Fruit fly (Drosophila melanogaster) whole organism, embryonic: ENCODE data around the gene CG32639.

ENCODE experiments used
- Atf3 ChIP-seq: fragments of 200-800 bp; sonication (Bioruptor generic); optimal IDR thresholded peaks from 3 replicates; lab custom pipeline; 2016; ENCODE audit warnings: missing biosample characterization, missing genetic modification characterization
- B-H2 ChIP-seq: fragments of 200-800 bp; sonication (Bioruptor generic); optimal IDR thresholded peaks from 2 replicates; lab custom pipeline; 2018; ENCODE audit warnings: missing biosample characterization, mild to moderate bottlenecking, missing genetic modification characterization
- C15 ChIP-seq: fragments of 200-800 bp; sonication (Bioruptor generic); IDR thresholded peaks from 3 replicates; pipeline ENCODE4 v1.3.6; 2022; ENCODE audit warnings: missing biosample characterization, missing genetic modification characterization
- CG12104 ChIP-seq: fragments of 200-800 bp; sonication (Bioruptor generic); optimal IDR thresholded peaks from 3 replicates; lab custom pipeline; 2016; ENCODE audit warnings: missing biosample characterization, missing genetic modification characterization
- CG12299 ChIP-seq: fragments of 200-800 bp; sonication (Bioruptor generic); optimal IDR thresholded peaks from 2 replicates; lab custom pipeline; 2018; ENCODE audit warnings: missing biosample characterization, mild to moderate bottlenecking, missing genetic modification characterization
- CG13123 ChIP-seq: fragments of 200-800 bp; sonication (Bioruptor generic); optimal IDR thresholded peaks from 2 replicates; lab custom pipeline; 2016; ENCODE audit warnings: missing biosample characterization, missing genetic modification characterization
- CG13296 ChIP-seq: fragments of 200-800 bp; sonication (Bioruptor generic); optimal IDR thresholded peaks from 3 replicates; lab custom pipeline; 2018; ENCODE audit warnings: missing biosample characterization, mild to moderate bottlenecking, missing genetic modification characterization
- CG14441 ChIP-seq: fragments of 200-800 bp; sonication (Bioruptor generic); IDR thresholded peaks from 2 replicates; pipeline ENCODE4 v1.3.6; 2022; ENCODE audit warnings: missing biosample characterization, missing genetic modification characterization
- CG14965 ChIP-seq: fragments of 200-800 bp; sonication (Bioruptor generic); optimal IDR thresholded peaks from 2 replicates; lab custom pipeline; 2016; ENCODE audit warnings: missing biosample characterization, missing genetic modification characterization, borderline replicate concordance
- CG15011 ChIP-seq: fragments of 200-800 bp; sonication (Bioruptor generic); optimal IDR thresholded peaks from 3 replicates; lab custom pipeline; 2018; ENCODE audit warnings: missing biosample characterization, mild to moderate bottlenecking, missing genetic modification characterization
- CG15601 ChIP-seq: fragments of 200-800 bp; sonication (Bioruptor generic); optimal IDR thresholded peaks from 3 replicates; lab custom pipeline; 2019; ENCODE audit warnings: missing biosample characterization, mild to moderate bottlenecking, missing genetic modification characterization, moderate library complexity
- CG1602 ChIP-seq: fragments of 200-800 bp; sonication (Bioruptor generic); optimal IDR thresholded peaks from 3 replicates; lab custom pipeline; 2016; ENCODE audit warnings: missing biosample characterization, missing genetic modification characterization
- CG17361 ChIP-seq: fragments of 200-800 bp; sonication (Bioruptor generic); IDR thresholded peaks from 3 replicates; pipeline ENCODE4 v1.3.6; 2022; ENCODE audit warnings: missing biosample characterization, missing genetic modification characterization
- CG30403 ChIP-seq: fragments of 200-800 bp; sonication (Bioruptor generic); optimal IDR thresholded peaks from 3 replicates; lab custom pipeline; 2016; ENCODE audit warnings: missing biosample characterization, missing genetic modification characterization
- CG31441 ChIP-seq: fragments of 200-800 bp; sonication (Bioruptor generic); IDR thresholded peaks from 2 replicates; pipeline ENCODE4 v1.3.6; 2022; ENCODE audit warnings: missing biosample characterization, missing genetic modification characterization
- CG3726 ChIP-seq: fragments of 200-800 bp; sonication (Bioruptor generic); IDR thresholded peaks from 3 replicates; pipeline ENCODE4, ENCODE4 v1.3.6; 2022; ENCODE audit warnings: missing biosample characterization, missing genetic modification characterization
- CG3847 ChIP-seq: fragments of 200-800 bp; sonication (Bioruptor generic); IDR thresholded peaks from 2 replicates; pipeline ENCODE4 v1.3.6; 2022; ENCODE audit warnings: missing biosample characterization, missing genetic modification characterization
- CG43689 ChIP-seq: fragments of 200-800 bp; sonication (Bioruptor generic); IDR thresholded peaks from 2 replicates; pipeline ENCODE4 v1.3.6; 2022; ENCODE audit warnings: missing biosample characterization, missing genetic modification characterization
- CG4617 ChIP-seq: fragments of 200-800 bp; sonication (Bioruptor generic); optimal IDR thresholded peaks from 3 replicates; lab custom pipeline; 2016; ENCODE audit warnings: missing biosample characterization, missing genetic modification characterization, borderline replicate concordance
- CG4820 ChIP-seq: fragments of 200-800 bp; sonication (Bioruptor generic); optimal IDR thresholded peaks from 3 replicates; lab custom pipeline; 2016; ENCODE audit warnings: missing biosample characterization, missing genetic modification characterization
- CG6654 ChIP-seq: fragments of 200-800 bp; sonication (Bioruptor generic); optimal IDR thresholded peaks from 2 replicates; lab custom pipeline; 2017; ENCODE audit warnings: missing biosample characterization, mild to moderate bottlenecking, missing genetic modification characterization
- CG7786 ChIP-seq: fragments of 200-800 bp; sonication (Bioruptor generic); optimal IDR thresholded peaks from 2 replicates; lab custom pipeline; 2016; ENCODE audit warnings: missing biosample characterization, missing genetic modification characterization
- CG9727 ChIP-seq: fragments of 200-800 bp; sonication (Bioruptor generic); optimal IDR thresholded peaks from 3 replicates; lab custom pipeline; 2017; ENCODE audit warnings: missing biosample characterization, mild to moderate bottlenecking, missing genetic modification characterization
- CG9797 ChIP-seq: fragments of 200-800 bp; sonication (Bioruptor generic); optimal IDR thresholded peaks from 3 replicates; lab custom pipeline; 2018; ENCODE audit warnings: missing biosample characterization, mild to moderate bottlenecking, missing genetic modification characterization
- CHES-1-like ChIP-seq: fragments of 200-800 bp; sonication (Bioruptor generic); optimal IDR thresholded peaks from 2 replicates; lab custom pipeline; 2016; ENCODE audit warnings: missing biosample characterization, missing genetic modification characterization
- Chrac-16 ChIP-seq: fragments of 200-800 bp; sonication (Bioruptor generic); optimal IDR thresholded peaks from 3 replicates; lab custom pipeline; 2016; ENCODE audit warnings: missing biosample characterization, missing genetic modification characterization
- Fer3 ChIP-seq: fragments of 200-800 bp; sonication (Bioruptor generic); optimal IDR thresholded peaks from 2 replicates; lab custom pipeline; 2018; ENCODE audit warnings: missing biosample characterization, mild to moderate bottlenecking, missing genetic modification characterization, moderate library complexity
- Gsc ChIP-seq: fragments of 200-800 bp; sonication (Bioruptor generic); IDR thresholded peaks from 2 replicates; pipeline ENCODE4 v1.3.6; 2022; ENCODE audit warnings: missing biosample characterization, missing genetic modification characterization
- Hr39 ChIP-seq: fragments of >200 bp; optimal IDR thresholded peaks from 2 replicates; lab custom pipeline; 2017
- Hr51 ChIP-seq, 2 experiments: fragments of 200-800 bp; sonication (Bioruptor generic); optimal IDR thresholded peaks; 2 replicates in 1 of 2; 3 replicates in 1 of 2; lab custom pipeline; 2016 to 2018; ENCODE audit warnings: missing biosample characterization in 2 of 2, missing genetic modification characterization in 2 of 2, mild to moderate bottlenecking in 1 of 2, moderate library complexity in 1 of 2
- Lim3 ChIP-seq: fragments of 200-800 bp; sonication (Bioruptor generic); IDR thresholded peaks from 2 replicates; pipeline ENCODE4 v1.3.6; 2022; ENCODE audit warnings: missing biosample characterization, missing genetic modification characterization
- Nf-YA ChIP-seq: fragments of 200-800 bp; sonication (Bioruptor generic); IDR thresholded peaks from 2 replicates; pipeline ENCODE4 v1.3.6; 2022; ENCODE audit warnings: missing biosample characterization, missing genetic modification characterization
- Poxn ChIP-seq: fragments of 200-800 bp; sonication (Bioruptor generic); IDR thresholded peaks from 2 replicates; pipeline ENCODE4 v1.3.6; 2022; ENCODE audit warnings: missing biosample characterization, missing genetic modification characterization
- bab2 ChIP-seq: fragments of 200-800 bp; sonication (Bioruptor generic); optimal IDR thresholded peaks from 2 replicates; lab custom pipeline; 2016; ENCODE audit warnings: missing biosample characterization, missing genetic modification characterization
- cg ChIP-seq: fragments of 200-800 bp; sonication (Bioruptor generic); optimal IDR thresholded peaks from 3 replicates; lab custom pipeline; 2019; ENCODE audit warnings: missing biosample characterization, mild to moderate bottlenecking, missing genetic modification characterization, moderate library complexity
- crol ChIP-seq: fragments of 200-800 bp; sonication (Bioruptor generic); IDR thresholded peaks from 2 replicates; pipeline ENCODE4 v1.3.6; 2022; ENCODE audit warnings: missing biosample characterization, missing genetic modification characterization
- cwo ChIP-seq: fragments of 200-800 bp; sonication (Bioruptor generic); optimal IDR thresholded peaks from 3 replicates; lab custom pipeline; 2017; ENCODE audit warnings: missing biosample characterization, missing genetic modification characterization, mild to moderate bottlenecking, moderate library complexity, missing genetic modification reagents
- dimm ChIP-seq: fragments of 200-800 bp; sonication (Bioruptor generic); IDR thresholded peaks from 2 replicates; pipeline ENCODE4 v1.3.6; 2022; ENCODE audit warnings: missing biosample characterization, missing genetic modification characterization
- ewg ChIP-seq: fragments of 200-800 bp; sonication (Bioruptor generic); optimal IDR thresholded peaks from 3 replicates; lab custom pipeline; 2017; ENCODE audit warnings: mild to moderate bottlenecking, missing biosample characterization, missing genetic modification reagents, missing genetic modification characterization
- fd64A ChIP-seq: fragments of 200-800 bp; sonication (Bioruptor generic); optimal IDR thresholded peaks from 3 replicates; lab custom pipeline; 2018; ENCODE audit warnings: missing biosample characterization, mild to moderate bottlenecking, missing genetic modification characterization
- fu2 ChIP-seq: fragments of 200-800 bp; sonication (Bioruptor generic); optimal IDR thresholded peaks from 2 replicates; lab custom pipeline; 2016; ENCODE audit warnings: missing biosample characterization, missing genetic modification characterization
- gcm2 ChIP-seq: fragments of 200-800 bp; sonication (Bioruptor generic); optimal IDR thresholded peaks from 2 replicates; lab custom pipeline; 2016; ENCODE audit warnings: missing biosample characterization, missing genetic modification characterization
- oc ChIP-seq: fragments of 200-800 bp; sonication (Bioruptor generic); optimal IDR thresholded peaks from 2 replicates; lab custom pipeline; 2018; ENCODE audit warnings: missing biosample characterization, mild to moderate bottlenecking, missing genetic modification characterization, moderate library complexity
- otp ChIP-seq: fragments of 200-800 bp; sonication (Bioruptor generic); IDR thresholded peaks from 3 replicates; pipeline ENCODE4, ENCODE4 v1.3.6; 2022; ENCODE audit warnings: missing biosample characterization, missing genetic modification characterization
- p53 ChIP-seq: fragments of 200-800 bp; sonication (Bioruptor generic); optimal IDR thresholded peaks from 2 replicates; lab custom pipeline; 2016; ENCODE audit warnings: missing biosample characterization, missing genetic modification characterization
- run ChIP-seq: fragments of 200-800 bp; sonication (Bioruptor generic); optimal IDR thresholded peaks from 3 replicates; lab custom pipeline; 2018; ENCODE audit warnings: missing biosample characterization, mild to moderate bottlenecking, missing genetic modification characterization
- sd ChIP-seq: fragments of 200-800 bp; sonication (Bioruptor generic); optimal IDR thresholded peaks from 3 replicates; lab custom pipeline; 2018; ENCODE audit warnings: missing biosample characterization, mild to moderate bottlenecking, missing genetic modification characterization, moderate library complexity
- sim ChIP-seq: fragments of 200-800 bp; sonication (Bioruptor generic); IDR thresholded peaks from 2 replicates; pipeline ENCODE4 v1.3.6; 2022; ENCODE audit warnings: missing biosample characterization, missing genetic modification characterization
- slp2 ChIP-seq: fragments of 200-800 bp; sonication (Bioruptor generic); optimal IDR thresholded peaks from 2 replicates; lab custom pipeline; 2016; ENCODE audit warnings: missing biosample characterization, missing genetic modification characterization
- so ChIP-seq: fragments of 200-800 bp; sonication (Bioruptor generic); IDR thresholded peaks from 3 replicates; pipeline ENCODE4 v1.3.6; 2022; ENCODE audit warnings: missing biosample characterization, missing genetic modification characterization
- trem ChIP-seq: fragments of 200-800 bp; optimal IDR thresholded peaks from 3 replicates; lab custom pipeline; 2019; ENCODE audit warnings: missing biosample characterization, mild to moderate bottlenecking, missing genetic modification characterization, moderate library complexity
- unc-4 ChIP-seq: fragments of 200-800 bp; sonication (Bioruptor generic); IDR thresholded peaks from 2 replicates; pipeline ENCODE4 v1.3.6; 2022; ENCODE audit warnings: missing biosample characterization, missing genetic modification characterization; ENCODE audit not compliant: partially characterized antibody

CG32639 gene

DNA sequence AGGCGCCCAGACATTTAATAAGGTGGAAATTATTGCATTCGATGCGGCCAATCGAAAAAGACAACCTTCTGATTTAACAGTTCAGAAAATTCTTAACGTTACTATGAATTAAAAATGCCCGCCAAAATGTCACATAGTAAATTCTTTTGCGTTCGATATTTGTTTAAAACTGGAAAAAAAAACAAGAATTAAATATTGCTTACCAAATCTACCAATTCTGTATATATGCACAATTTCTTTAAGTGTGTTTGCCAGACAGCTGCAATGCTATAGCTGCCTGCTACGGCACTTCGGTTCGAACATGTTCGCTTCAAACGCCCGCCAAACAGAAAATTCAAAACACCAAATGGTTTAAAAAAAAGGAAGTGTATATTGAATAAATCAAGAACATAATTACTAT lies 22.3 kb downstream of the CG32639 start (continued):
- TF ChIP-seq Hr39 (lab: Kevin White, UChicago) (no peak), otp (GFP tag; lab: Robert Waterston, UW) (peak; percentile 69), CG3847 (GFP tag; lab: Robert Waterston, UW) (peak; percentile 39), cg (GFP tag; lab: Kevin White, UChicago) (no peak), Nf-YA (GFP tag; lab: Robert Waterston, UW) (peak; percentile 46; the same call in 1 of the 2 replicates), CG9797 (GFP tag; lab: Kevin White, UChicago) (no peak), CG15601 (tag; lab: Kevin White, UChicago) (peak; percentile 33), so (GFP tag; lab: Robert Waterston, UW) (0 out of 3 replicates have a peak, but pooled peaks have one; percentile 16), sd (tag; lab: Kevin White, UChicago) (no peak), CG4820 (peak; percentile 51), CG14441 (GFP tag; lab: Robert Waterston, UW) (peak; percentile 73), CG12104 (GFP tag; lab: Kevin White, UChicago) (no peak), Gsc (GFP tag; lab: Robert Waterston, UW) (no peak), Poxn (no peak), CG43689 (no peak), C15 (GFP tag; lab: Robert Waterston, UW) (no peak), Fer3 (tag; lab: Kevin White, UChicago) (peak; percentile 57), gcm2 (peak; percentile 18), B-H2 (no peak), CG4617 (GFP tag; lab: Kevin White, UChicago) (no peak), p53 (GFP tag; lab: Kevin White, UChicago) (no peak), ewg (GFP tag; lab: Kevin White, UChicago) (peak; percentile 27), Hr51 (GFP tag; optimal IDR thresholded peaks at IDR 0.05; lab: Kevin White, UChicago) (peak; percentile 28 to 72), CG13296 (GFP tag; lab: Kevin White, UChicago) (peak; percentile 13), CG15011 (GFP tag; lab: Kevin White, UChicago) (no peak), run (tag; lab: Kevin White, UChicago) (no peak), CG3726 (GFP tag; lab: Robert Waterston, UW) (no peak), CG6654 (GFP tag; lab: Kevin White, UChicago) (peak; percentile 17), fd64A (GFP tag; lab: Kevin White, UChicago) (no peak), CG1602 (peak; percentile 55), slp2 (GFP tag; lab: Kevin White, UChicago) (peak; percentile 49), CG13123 (peak; percentile 24), oc (tag; lab: Kevin White, UChicago) (no peak), sim (GFP tag; lab: Robert Waterston, UW) (peak; percentile 57; the same call in 1 of the 2 replicates), CG30403 (GFP tag; lab: Kevin White, UChicago) (peak; percentile 75), CG14965 (no peak), unc-4 (no peak), CG31441 (peak; percentile 15; the same call in 1 of the 2 replicates), Lim3 (GFP tag; lab: Robert Waterston, UW) (no peak), Atf3 (peak; percentile 42), crol (GFP tag; lab: Robert Waterston, UW) (no peak), CHES-1-like (GFP tag; lab: Kevin White, UChicago) (peak; percentile 53), CG7786 (GFP tag; lab: Kevin White, UChicago) (peak; percentile 49), bab2 (GFP tag; lab: Kevin White, UChicago) (peak; percentile 60), Chrac-16 (GFP tag; lab: Kevin White, UChicago) (peak; percentile 71), CG12299 (tag; lab: Kevin White, UChicago) (peak; percentile 4), CG9727 (GFP tag; lab: Kevin White, UChicago) (peak; percentile 59), cwo (peak; percentile 51), fu2 (peak; percentile 52), trem (tag; lab: Kevin White, UChicago) (no peak), CG17361 (GFP tag; lab: Robert Waterston, UW) (peak; percentile 68; the same call in 2 of the 3 replicates), dimm (GFP tag; lab: Robert Waterston, UW) (no peak)
